Worm (Caenorhabditis elegans): ENCODE results near the gene srh-190.

The srh-190 gene

DNA sequence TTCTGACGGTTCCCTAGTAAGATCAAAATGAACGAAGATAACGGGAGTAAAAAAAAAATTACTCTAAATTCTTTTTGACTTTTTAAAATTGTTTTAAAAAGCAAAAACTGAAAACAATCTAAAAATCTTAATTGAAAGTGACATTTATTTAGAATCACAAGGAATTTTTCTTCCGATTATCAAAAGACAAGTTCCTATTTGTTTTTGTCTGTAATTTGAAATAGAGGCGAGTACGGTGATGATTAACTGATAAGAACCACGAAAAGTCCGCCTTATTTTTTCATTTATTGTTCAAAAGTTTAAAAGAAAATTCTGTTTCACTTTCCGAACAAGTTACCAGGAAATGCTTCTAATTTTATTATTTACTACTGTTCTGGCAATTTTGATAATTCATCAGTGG is 46.8 kb downstream of the srh-190 start, which contains the start of gene dach-1:
Gene dach-1 (plus strand): TSS at position 301 of the 400 bp plus-strand sequence.
- TF ChIP-seq sptf-1 (tag; optimal IDR thresholded peaks at IDR 0.05) = no peak
- TF ChIP-seq sem-2 (GFP tag; optimal IDR thresholded peaks at IDR 0.05) = no peak
- TF ChIP-seq lin-13 (tag; optimal IDR thresholded peaks at IDR 0.05) = no peak
- TF ChIP-seq ceh-39 (tag; optimal IDR thresholded peaks at IDR 0.05) = no peak

DNA sequence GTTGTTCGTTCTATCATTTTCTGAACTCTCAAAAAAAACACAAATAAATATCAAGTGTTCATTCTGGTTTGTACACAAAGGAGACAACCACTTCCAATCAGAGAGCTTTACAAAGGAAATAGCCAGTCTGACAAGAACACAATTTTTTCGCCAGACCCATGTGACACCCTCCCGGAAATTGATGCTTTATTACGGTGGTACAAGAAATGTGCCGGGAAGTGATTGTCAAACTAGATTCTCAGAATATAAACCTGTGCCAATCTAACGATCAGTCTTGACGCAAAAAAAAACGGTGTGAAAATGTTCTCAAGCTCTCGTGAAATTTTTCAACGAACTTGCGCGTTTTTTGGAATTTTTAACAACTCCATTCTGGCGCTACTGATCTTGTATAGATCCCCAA is 50.8 kb downstream of the srh-190 start, which contains the start of gene str-247:
Gene str-247 (plus strand): TSS at position 301 of the 400 bp plus-strand sequence.
- TF ChIP-seq pha-4 (tag; optimal IDR thresholded peaks at IDR 0.05) (no peak), ces-1 (GFP tag; optimal IDR thresholded peaks at IDR 0.05) (no peak), unc-120 (tag; optimal IDR thresholded peaks at IDR 0.05; ENCODE audit: poor library complexity, severe bottlenecking) (no peak), snpc-4 (tag; optimal IDR thresholded peaks at IDR 0.05) (no peak), nhr-2 (tag; optimal IDR thresholded peaks at IDR 0.05) (no peak), ceh-39 (tag; optimal IDR thresholded peaks at IDR 0.05) (no peak), lin-32 (GFP tag; optimal IDR thresholded peaks at IDR 0.05) (no peak), unc-62 (GFP tag; optimal IDR thresholded peaks at IDR 0.05) (no peak), lin-13 (tag; optimal IDR thresholded peaks at IDR 0.05) (no peak), blmp-1 (tag; optimal IDR thresholded peaks at IDR 0.05) (no peak), mep-1 (tag; optimal IDR thresholded peaks at IDR 0.05) (no peak), nhr-237 (tag; optimal IDR thresholded peaks at IDR 0.05) (no peak)
